Fruit fly (Drosophila melanogaster) S2 (cell line): ENCODE results near the gene mrn.

ENCODE experiments used
- CG8478 ChIP-seq: fragments of >200 bp; optimal IDR thresholded peaks from 2 replicates; lab custom pipeline; 2018
- CTCF ChIP-seq, 2 experiments: fragments of >200 bp; optimal IDR thresholded peaks; 2 replicates each; lab custom pipeline; 2018

dm6 chr3L:15534274-15535227, 45.8 kb downstream of the mrn start:
- TF ChIP-seq CTCF (optimal IDR thresholded peaks at IDR 0.05; lab: Kevin White, UChicago) (no peak), CG8478 (lab: Kevin White, UChicago) (no peak)
